Worm (Caenorhabditis elegans) whole organism, L3 larva: ENCODE measurements around the gene csn-3.

ENCODE experiments used
- ceh-9 ChIP-seq: sonication (generic microtip); optimal IDR thresholded peaks from 2 replicates; lab custom pipeline; 2018; ENCODE audit warnings: missing biosample characterization, missing genetic modification characterization
- egl-27 ChIP-seq: sonication (generic microtip); optimal IDR thresholded peaks from 4 replicates; lab custom pipeline; 2017; ENCODE audit warnings: missing biosample characterization, missing genetic modification reagents, missing genetic modification characterization
- lin-15B ChIP-seq: fragments of 150-350 bp; optimal IDR thresholded peaks from 2 replicates; lab custom pipeline; 2014; ENCODE audit warnings: missing biosample characterization, missing genetic modification characterization
- zag-1 ChIP-seq: fragments of 150-350 bp; optimal IDR thresholded peaks from 2 replicates; lab custom pipeline; 2014; ENCODE audit warnings: missing biosample characterization, missing genetic modification characterization

ce11 chrIV:244278-244677 lies 49.7 kb downstream of the csn-3 start:
- TF ChIP-seq zag-1 (no peak), ceh-9 (tag; lab: Kevin White, UChicago) (no peak), lin-15B (no peak), egl-27 (tag; lab: Kevin White, UChicago) (no peak)
